Worm (Caenorhabditis elegans): ENCODE results near the gene str-92.

ce11 chrV:17673343-17673742, 3.1 kb downstream of the str-92 start, which contains the start of gene str-93:
- TF ChIP-seq nhr-77 (tag; optimal IDR thresholded peaks at IDR 0.05), result no peak
- TF ChIP-seq unc-130 (tag; optimal IDR thresholded peaks at IDR 0.05), result no peak
- TF ChIP-seq sptf-1 (tag; optimal IDR thresholded peaks at IDR 0.05), result no peak
- no peak for TF ChIP-seq unc-30 (tag; optimal IDR thresholded peaks at IDR 0.05)
- no peak for TF ChIP-seq tbx-2 (tag; optimal IDR thresholded peaks at IDR 0.05)
- no peak for TF ChIP-seq fkh-8 (tag; optimal IDR thresholded peaks at IDR 0.05)
